Fruit fly (Drosophila melanogaster): Measurements from ENCODE around the gene Tgt.

DNA sequence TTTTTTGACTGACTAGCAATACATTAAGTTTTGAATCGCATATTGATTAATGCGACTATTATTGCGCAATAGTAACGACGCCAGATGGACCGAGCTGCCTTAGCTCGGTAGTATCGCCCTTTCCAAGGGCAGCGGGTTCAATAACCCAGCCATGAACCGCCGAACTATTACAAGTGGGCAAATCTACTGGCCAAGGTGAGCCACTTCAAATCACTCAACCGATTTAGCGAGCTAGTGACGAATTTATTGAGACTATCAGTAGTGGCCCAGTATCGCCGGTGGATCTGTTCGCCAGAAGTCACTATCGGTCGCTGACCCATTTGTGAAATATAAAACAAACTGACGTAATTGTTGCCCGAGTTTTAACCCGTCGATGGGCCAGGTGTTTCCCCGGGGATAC lies 34.6 kb downstream of the Tgt start:
- no peak for TF ChIP-seq EcR (GFP tag; optimal IDR thresholded peaks at IDR 0.05)
- no peak for TF ChIP-seq CG8478 (optimal IDR thresholded peaks at IDR 0.05)
- no peak for TF ChIP-seq usp (GFP tag; optimal IDR thresholded peaks at IDR 0.05)
- no peak for TF ChIP-seq pan (optimal IDR thresholded peaks at IDR 0.05)
- TF ChIP-seq Dll (optimal IDR thresholded peaks at IDR 0.05): no peak
- TF ChIP-seq psq (optimal IDR thresholded peaks at IDR 0.05): no peak

Measured in whole organism.